Worm (Caenorhabditis elegans) whole organism, L4 larva: ENCODE data around the gene ift-74.

Experiments used
- F37D6.2 ChIP-seq: sonication (generic microtip); optimal IDR thresholded peaks from 2 replicates; lab custom pipeline; 2016; ENCODE audit warnings: mild to moderate bottlenecking, missing genetic modification characterization, missing compliant biosample characterization
- F44E2.7 ChIP-seq: fragments of 200-800 bp; sonication (Bioruptor generic); IDR thresholded peaks from 2 replicates; pipeline ENCODE4 v2.1.2; 2022; ENCODE audit warnings: missing genetic modification characterization, missing compliant biosample characterization
- F49E8.2 ChIP-seq: sonication (generic microtip); optimal IDR thresholded peaks from 2 replicates; lab custom pipeline; 2016; ENCODE audit warnings: missing compliant biosample characterization, mild to moderate bottlenecking, missing genetic modification characterization, borderline replicate concordance
- Y75B8A.6 ChIP-seq: fragments of 200-800 bp; sonication (Bioruptor generic); IDR thresholded peaks from 2 replicates; pipeline ENCODE4 v1.3.6; 2022; ENCODE audit warnings: missing genetic modification reagents, missing genetic modification characterization, missing compliant biosample characterization
- aha-1 ChIP-seq: fragments of 150-350 bp; peaks from one replicate; lab custom pipeline; 2014; ENCODE audit warnings: missing biosample characterization, missing genetic modification characterization
- ama-1 ChIP-seq: fragments of 150-350 bp; optimal IDR thresholded peaks from 2 replicates; lab custom pipeline; 2014; ENCODE audit warnings: inconsistent platforms, mixed read lengths
- attf-4 ChIP-seq: sonication (generic microtip); optimal IDR thresholded peaks from 3 replicates; lab custom pipeline; 2017; ENCODE audit warnings: missing biosample characterization, missing genetic modification characterization
- ces-1 ChIP-seq: fragments of 150-350 bp; sonication (generic microtip); optimal IDR thresholded peaks from 4 replicates; lab custom pipeline; 2014; ENCODE audit warnings: missing biosample characterization, missing genetic modification reagents, missing genetic modification characterization
- ctbp-1 ChIP-seq: fragments of 200-800 bp; sonication (Bioruptor generic); IDR thresholded peaks from 2 replicates; pipeline ENCODE4 v1.3.6; 2022; ENCODE audit warnings: missing genetic modification reagents, missing genetic modification characterization, missing compliant biosample characterization
- daf-19 ChIP-seq: fragments of 200-800 bp; sonication (Bioruptor generic); conservative IDR thresholded peaks from 2 replicates; pipeline ENCODE4 v1.3.6; 2022; ENCODE audit warnings: missing genetic modification characterization, missing compliant biosample characterization
- dve-1 ChIP-seq: sonication (generic microtip); optimal IDR thresholded peaks from 2 replicates; lab custom pipeline; 2017; ENCODE audit warnings: antibody characterized with exemption, mild to moderate bottlenecking, missing genetic modification characterization, missing compliant biosample characterization; ENCODE audit not compliant: insufficient read depth
- egl-43 ChIP-seq: fragments of 200-800 bp; sonication (Bioruptor generic); IDR thresholded peaks from 2 replicates; pipeline ENCODE4 v1.3.6; 2022; ENCODE audit warnings: missing genetic modification reagents, missing genetic modification characterization, missing compliant biosample characterization
- fkh-10 ChIP-seq: fragments of 150-350 bp; optimal IDR thresholded peaks from 2 replicates; lab custom pipeline; 2014; ENCODE audit warnings: missing biosample characterization, missing genetic modification reagents, missing genetic modification characterization
- hif-1 ChIP-seq, 2 experiments: sonication (generic microtip); optimal IDR thresholded peaks; 2 replicates each; lab custom pipeline; 2016 to 2017; ENCODE audit warnings: missing compliant biosample characterization in 2 of 2, missing genetic modification characterization in 2 of 2, missing genetic modification reagents in 2 of 2, missing genotype in 2 of 2, mild to moderate bottlenecking in 1 of 2
- hlh-11 ChIP-seq: fragments of 200-800 bp; sonication (Bioruptor generic); optimal IDR thresholded peaks from 2 replicates; lab custom pipeline; 2018; ENCODE audit warnings: mild to moderate bottlenecking, missing genetic modification characterization, missing compliant biosample characterization
- hlh-30 ChIP-seq: sonication (generic microtip); optimal IDR thresholded peaks from 2 replicates; lab custom pipeline; 2017; ENCODE audit warnings: antibody characterized with exemption, mild to moderate bottlenecking, missing genetic modification characterization, missing compliant biosample characterization; ENCODE audit not compliant: insufficient read depth
- lin-13 ChIP-seq: fragments of 150-350 bp; optimal IDR thresholded peaks from 2 replicates; lab custom pipeline; 2014; ENCODE audit warnings: missing biosample characterization, missing genetic modification reagents, missing genetic modification characterization
- lsy-2 ChIP-seq, 2 experiments: fragments of 150-350 bp in 1 of 2; sonication (generic microtip) in 1 of 2; optimal IDR thresholded peaks; 2 replicates each; lab custom pipeline; 2014 to 2017; ENCODE audit warnings: missing biosample characterization in 2 of 2, missing genetic modification characterization in 2 of 2
- mdl-1 ChIP-seq, 2 experiments: fragments of 150-350 bp in 1 of 2; sonication (generic microtip) in 1 of 2; optimal IDR thresholded peaks; 2 replicates each; lab custom pipeline; 2014 to 2017; ENCODE audit warnings: missing biosample characterization in 2 of 2, missing genetic modification characterization in 2 of 2
- mxl-3 ChIP-seq: fragments of 200-800 bp; sonication (Bioruptor generic); optimal IDR thresholded peaks from 2 replicates; lab custom pipeline; 2018; ENCODE audit warnings: mild to moderate bottlenecking, missing genetic modification characterization, missing compliant biosample characterization
- nhr-11 ChIP-seq: fragments of 150-350 bp; optimal IDR thresholded peaks from 2 replicates; lab custom pipeline; 2014; ENCODE audit warnings: missing biosample characterization, missing genetic modification characterization
- nhr-28 ChIP-seq: fragments of 150-350 bp; optimal IDR thresholded peaks from 2 replicates; lab custom pipeline; 2014; ENCODE audit warnings: missing biosample characterization, missing genetic modification characterization
- nhr-42 ChIP-seq: fragments of 200-800 bp; sonication (Bioruptor generic); IDR thresholded peaks from 2 replicates; pipeline ENCODE4 v1.3.6; 2022; ENCODE audit warnings: missing genetic modification characterization, missing compliant biosample characterization
- nhr-77 ChIP-seq: fragments of 150-350 bp; optimal IDR thresholded peaks from 2 replicates; lab custom pipeline; 2014; ENCODE audit warnings: missing biosample characterization, missing genetic modification characterization
- pha-4 ChIP-seq, 2 experiments: fragments of 150-350 bp in 1 of 2; fragments of 200-800 bp in 1 of 2; sonication (Bioruptor generic) in 1 of 2; IDR thresholded peaks in 1 of 2; optimal IDR thresholded peaks in 1 of 2; 2 replicates each; pipeline versions ENCODE4 v1.3.6 to Lab custom; 2014 to 2022; ENCODE audit warnings: missing genetic modification characterization in 2 of 2, missing genetic modification reagents in 2 of 2, missing biosample characterization in 1 of 2, missing compliant biosample characterization in 1 of 2
- set-16 ChIP-seq: fragments of 200-800 bp; sonication (Bioruptor generic); IDR thresholded peaks from 2 replicates; pipeline ENCODE4 v1.3.6; 2022; ENCODE audit warnings: missing genetic modification reagents, missing genetic modification characterization, missing compliant biosample characterization
- snpc-1.2 ChIP-seq: fragments of 200-800 bp; sonication (Bioruptor generic); IDR thresholded peaks from 2 replicates; pipeline ENCODE4 v1.3.6; 2022; ENCODE audit warnings: missing genetic modification reagents, missing genetic modification characterization, missing compliant biosample characterization
- tag-97 ChIP-seq: fragments of 200-800 bp; sonication (Bioruptor generic); IDR thresholded peaks from 2 replicates; pipeline ENCODE4 v1.3.6; 2022; ENCODE audit warnings: missing genetic modification characterization, missing compliant biosample characterization
- unc-130 ChIP-seq: sonication (generic microtip); optimal IDR thresholded peaks from 2 replicates; lab custom pipeline; 2016; ENCODE audit warnings: missing genetic modification reagents, missing genetic modification characterization, missing compliant biosample characterization
- unc-62 ChIP-seq, 3 experiments: fragments of 150-350 bp in 1 of 3; sonication (generic microtip); optimal IDR thresholded peaks in 2 of 3; peaks in 1 of 3; 1 replicate in 1 of 3; 2 replicates in 2 of 3; lab custom pipeline; 2014 to 2017; ENCODE audit warnings: missing biosample characterization in 3 of 3, missing genetic modification characterization in 3 of 3, missing genetic modification reagents in 3 of 3, missing genotype in 1 of 3
- zag-1 ChIP-seq: fragments of 150-350 bp; optimal IDR thresholded peaks from 2 replicates; lab custom pipeline; 2014; ENCODE audit warnings: missing biosample characterization, missing genetic modification characterization
- zfp-2 ChIP-seq: sonication (generic microtip); optimal IDR thresholded peaks from 2 replicates; lab custom pipeline; 2016; ENCODE audit warnings: mild to moderate bottlenecking, missing genetic modification characterization, missing compliant biosample characterization
- zip-11 ChIP-seq: fragments of 200-800 bp; sonication (Bioruptor generic); IDR thresholded peaks from 2 replicates; pipeline ENCODE4 v1.3.6; 2022; ENCODE audit warnings: missing genetic modification characterization, missing compliant biosample characterization

The ift-74 gene

DNA sequence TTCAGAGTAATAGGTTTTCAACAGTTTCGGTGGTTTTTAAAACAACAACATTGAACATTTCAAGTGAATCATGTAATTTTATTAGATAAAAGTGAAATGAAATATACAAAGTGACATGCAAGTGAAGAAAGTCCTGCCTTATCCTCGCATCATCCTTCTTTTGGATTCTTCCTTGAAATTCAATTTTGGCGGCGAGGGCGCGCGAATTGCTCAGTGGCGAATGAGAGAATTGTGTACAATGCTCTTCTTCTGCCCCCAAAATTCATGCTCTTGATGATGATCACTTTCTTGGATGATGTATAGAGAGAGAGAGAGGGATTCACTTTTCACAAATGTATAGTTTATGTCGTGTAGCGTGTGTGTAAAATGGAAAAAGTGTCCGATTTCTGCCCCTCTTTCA is 29.9 kb downstream of the ift-74 start:
- TF ChIP-seq unc-130 (GFP tag; lab: Kevin White, UChicago) (no peak), nhr-77 (tag; lab: Kevin White, UChicago) (no peak), fkh-10 (GFP tag; lab: Kevin White, UChicago) (peak; percentile 69), attf-4 (tag; lab: Kevin White, UChicago) (no peak), ctbp-1 (GFP tag; lab: Robert Waterston, UW) (peak; percentile 59; the same call in 1 of the 2 replicates), snpc-1.2 (no peak), ces-1 (GFP tag; lab: Kevin White, UChicago) (peak; percentile 49), ama-1 (lab: Kevin White, UChicago) (no peak), dve-1 (tag; lab: Kevin White, UChicago) (no peak), tag-97 (no peak), Y75B8A.6 (no peak)

DNA sequence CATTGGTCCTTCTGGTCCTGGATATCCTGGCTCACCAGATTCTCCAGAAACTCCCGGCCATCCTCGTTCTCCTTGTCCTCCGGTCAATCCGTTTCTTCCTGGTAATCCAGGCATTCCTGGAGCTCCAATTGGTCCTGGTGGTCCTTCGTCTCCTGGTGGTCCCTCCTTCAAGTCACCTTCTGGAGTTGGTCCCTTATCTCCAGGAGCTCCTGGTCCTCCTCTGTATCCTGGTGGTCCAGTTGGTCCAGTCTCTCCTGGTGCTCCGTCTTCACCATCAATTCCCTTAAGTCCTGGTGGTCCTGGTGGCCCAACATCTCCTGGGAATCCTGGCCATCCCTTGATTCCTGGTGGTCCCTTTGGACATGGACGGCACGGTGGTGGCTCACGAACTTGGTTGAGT is 30.8 kb downstream of the ift-74 start:
- TF ChIP-seq egl-43 (0 out of 2 replicates have a peak, but pooled peaks have one; percentile 3), F44E2.7 (no peak), set-16 (GFP tag; lab: Robert Waterston, UW) (peak; percentile 74; the same call in 1 of the 2 replicates), daf-19 (GFP tag; lab: Robert Waterston, UW) (no peak), nhr-42 (GFP tag; lab: Robert Waterston, UW) (no peak), aha-1 (tag; lab: Kevin White, UChicago) (peak; percentile 11)

DNA sequence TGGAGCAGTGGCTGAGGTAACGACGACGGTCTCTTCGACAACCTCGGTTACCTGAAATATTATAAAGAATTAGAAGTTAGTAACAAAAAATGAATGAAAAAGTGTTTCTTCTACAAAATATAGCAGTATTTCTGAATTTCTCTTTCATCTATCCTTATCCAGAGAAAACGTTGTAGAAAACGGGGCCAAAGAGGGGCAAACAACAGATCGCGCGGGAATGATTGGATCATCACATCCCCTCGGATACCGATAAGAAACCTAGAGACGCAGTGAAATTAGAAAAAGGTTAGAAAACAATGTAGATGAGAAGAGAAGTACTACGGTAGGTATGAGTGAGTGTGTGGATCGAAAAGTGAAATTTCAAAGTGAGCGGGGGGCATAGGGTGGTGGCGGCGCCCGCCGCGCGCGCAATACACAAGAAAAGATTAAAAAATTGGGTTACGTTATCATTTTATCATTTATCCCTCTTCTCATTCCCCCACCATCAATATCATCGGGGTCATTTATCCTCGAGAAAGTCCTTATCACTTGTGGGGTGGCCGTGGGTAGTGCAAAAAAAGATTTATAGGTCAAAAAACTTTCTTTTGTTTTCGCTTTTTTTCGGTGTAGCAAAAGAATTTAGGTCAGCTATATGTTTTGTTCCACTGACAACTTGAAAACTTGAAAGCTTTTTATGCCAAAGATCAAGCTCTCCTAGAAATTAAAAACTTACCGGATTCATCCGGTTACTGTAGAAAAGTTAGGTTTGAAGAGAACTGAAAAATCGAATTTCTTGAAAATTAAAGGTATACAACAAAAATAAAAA is 32.6 kb downstream of the ift-74 start, which contains the start of the genes dpy-10 and T14B4.19:
dpy-10 (minus strand) TSS at position 51 of the 805 bp plus-strand sequence.
T14B4.19 (minus strand) TSS at position 755 of the 805 bp plus-strand sequence.
- TF ChIP-seq mxl-3 (GFP tag; lab: Kevin White, UChicago): peak; percentile 73
- TF ChIP-seq aha-1 (tag; lab: Kevin White, UChicago): peak; percentile 3
- peak in 1 of 2 experiments; percentile 27 for TF ChIP-seq mdl-1 (tag; optimal IDR thresholded peaks at IDR 0.05; lab: Kevin White, UChicago)
- TF ChIP-seq lsy-2 (tag; optimal IDR thresholded peaks at IDR 0.05; lab: Kevin White, UChicago): peak in 1 of 2 experiments; percentile 37
- TF ChIP-seq nhr-28 (tag; lab: Kevin White, UChicago): peak; percentile 44
- peak; percentile 41 for TF ChIP-seq hlh-30
- no peak for TF ChIP-seq zag-1 (tag; lab: Kevin White, UChicago)
- TF ChIP-seq hif-1 (tag; optimal IDR thresholded peaks at IDR 0.05; lab: Kevin White, UChicago): no peak
- TF ChIP-seq fkh-10 (GFP tag; lab: Kevin White, UChicago): no peak
- TF ChIP-seq hlh-11 (tag; lab: Kevin White, UChicago): peak; percentile 61

DNA sequence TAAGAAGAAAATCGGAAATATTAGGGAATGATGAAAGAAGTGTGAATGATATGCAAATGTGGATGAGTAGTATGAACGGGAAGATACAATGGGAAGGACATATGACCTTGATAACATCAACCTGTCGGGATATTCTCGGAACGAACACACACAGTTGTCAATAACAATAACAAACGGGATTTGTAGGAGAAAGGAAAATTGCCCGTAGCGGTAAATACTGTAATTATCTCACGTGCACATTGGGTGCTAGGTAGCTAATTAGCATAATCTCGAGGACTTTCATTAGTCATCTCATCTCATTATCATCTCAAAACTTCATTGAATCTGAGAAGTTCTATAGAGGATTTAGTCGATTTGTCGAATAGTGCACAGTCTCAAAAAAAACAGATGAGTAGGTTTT is 33.2 kb downstream of the ift-74 start:
- TF ChIP-seq aha-1 (tag; lab: Kevin White, UChicago) (peak; percentile 45), pha-4 (GFP tag; IDR thresholded peaks at IDR 0.05; lab: Robert Waterston, UW) (no peak), pha-4 (tag; optimal IDR thresholded peaks at IDR 0.05; lab: Kevin White, UChicago) (no peak), F49E8.2 (tag; lab: Kevin White, UChicago) (no peak), ces-1 (GFP tag; lab: Kevin White, UChicago) (no peak), dve-1 (tag; lab: Kevin White, UChicago) (no peak), zfp-2 (tag; lab: Kevin White, UChicago) (no peak), F37D6.2 (no peak), nhr-28 (tag; lab: Kevin White, UChicago) (no peak)

DNA sequence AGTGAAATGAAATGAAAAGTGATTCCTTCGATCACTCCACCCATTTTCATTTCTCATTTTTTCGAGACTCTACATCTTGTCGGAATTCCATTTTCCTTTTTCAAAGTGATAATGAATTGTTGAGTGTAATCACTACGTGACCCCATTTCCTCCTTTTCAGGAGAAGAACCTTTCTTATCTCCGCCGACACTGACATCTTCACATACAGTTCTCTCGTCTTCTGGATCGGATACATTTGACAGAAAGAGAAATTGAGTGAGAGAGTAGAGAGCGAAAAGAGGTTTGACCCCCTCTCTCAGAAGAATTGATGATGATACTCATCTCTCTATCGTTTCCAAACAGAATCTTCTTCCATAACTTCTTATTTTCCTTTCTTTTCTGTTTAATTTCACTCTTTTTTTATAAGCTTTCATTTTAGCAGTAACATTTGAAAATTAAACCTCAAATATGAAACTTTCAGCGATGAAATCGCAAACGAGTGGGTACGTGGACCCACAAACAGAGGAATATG is 34.1 kb downstream of the ift-74 start, which contains the start of gene dpy-2:
dpy-2 (plus strand) TSS at position 461 of the 511 bp plus-strand sequence.
- TF ChIP-seq lin-13 (no peak), unc-62 (GFP tag; optimal IDR thresholded peaks at IDR 0.05 in 1 of 2; lab: Kevin White, UChicago) (peak in 1 of 2 experiments; percentile 61), unc-62 (tag; optimal IDR thresholded peaks at IDR 0.05; lab: Kevin White, UChicago) (no peak), nhr-11 (tag; lab: Kevin White, UChicago) (no peak), aha-1 (tag; lab: Kevin White, UChicago) (peak; percentile 42), zip-11 (no peak), ama-1 (lab: Kevin White, UChicago) (no peak), nhr-28 (tag; lab: Kevin White, UChicago) (peak; percentile 13)
